Fruit fly (Drosophila melanogaster) whole organism, embryonic: ENCODE results near the gene CG34307.

Source experiments
- Aef1 ChIP-seq: fragments of 200-800 bp; sonication (Bioruptor generic); IDR thresholded peaks from 3 replicates; pipeline ENCODE4 v1.3.6; 2022; ENCODE audit warnings: missing biosample characterization, missing genetic modification characterization
- B-H2 ChIP-seq: fragments of 200-800 bp; sonication (Bioruptor generic); optimal IDR thresholded peaks from 2 replicates; lab custom pipeline; 2018; ENCODE audit warnings: missing biosample characterization, mild to moderate bottlenecking, missing genetic modification characterization
- CG10147 ChIP-seq: fragments of 200-800 bp; sonication (Bioruptor generic); optimal IDR thresholded peaks from 2 replicates; lab custom pipeline; 2019; ENCODE audit warnings: missing biosample characterization, mild to moderate bottlenecking, missing genetic modification characterization, moderate library complexity
- CG1024 ChIP-seq: fragments of 200-800 bp; sonication (Bioruptor generic); IDR thresholded peaks from 2 replicates; pipeline ENCODE4 v1.3.6; 2022; ENCODE audit warnings: missing biosample characterization, missing genetic modification characterization
- CG10274 ChIP-seq: fragments of 200-800 bp; sonication (Bioruptor generic); optimal IDR thresholded peaks from 3 replicates; lab custom pipeline; 2017; ENCODE audit warnings: missing biosample characterization, mild to moderate bottlenecking, missing genetic modification characterization
- CG10959 ChIP-seq: fragments of 200-800 bp; sonication (Bioruptor generic); IDR thresholded peaks from 2 replicates; pipeline ENCODE4 v1.3.6; 2022; ENCODE audit warnings: missing biosample characterization, missing genetic modification characterization
- CG11093 ChIP-seq: fragments of 200-800 bp; sonication (Bioruptor generic); IDR thresholded peaks from 3 replicates; pipeline ENCODE4 v1.3.6; 2022; ENCODE audit warnings: missing biosample characterization, missing genetic modification characterization
- CG11247 ChIP-seq: fragments of 200-800 bp; sonication (Bioruptor generic); IDR thresholded peaks from 2 replicates; pipeline ENCODE4 v1.3.6; 2022; ENCODE audit warnings: missing biosample characterization, missing genetic modification characterization
- CG11723 ChIP-seq: fragments of 200-800 bp; sonication (Bioruptor generic); optimal IDR thresholded peaks from 2 replicates; lab custom pipeline; 2017; ENCODE audit warnings: missing biosample characterization, mild to moderate bottlenecking, missing genetic modification characterization
- CG12071 ChIP-seq: fragments of 200-800 bp; sonication (Bioruptor generic); optimal IDR thresholded peaks from 3 replicates; lab custom pipeline; 2018; ENCODE audit warnings: missing biosample characterization, mild to moderate bottlenecking, missing genetic modification characterization
- CG12155 ChIP-seq: fragments of 200-800 bp; sonication (Bioruptor generic); optimal IDR thresholded peaks from 3 replicates; lab custom pipeline; 2016; ENCODE audit warnings: missing biosample characterization, missing genetic modification characterization
- CG13424 ChIP-seq: fragments of 200-800 bp; sonication (Bioruptor generic); optimal IDR thresholded peaks from 2 replicates; lab custom pipeline; 2019; ENCODE audit warnings: missing biosample characterization, mild to moderate bottlenecking, missing genetic modification characterization, moderate library complexity
- CG1792 ChIP-seq: fragments of 200-800 bp; sonication (Bioruptor generic); optimal IDR thresholded peaks from 2 replicates; lab custom pipeline; 2016; ENCODE audit warnings: missing biosample characterization, missing genetic modification characterization
- CG18262 ChIP-seq: fragments of 200-800 bp; optimal IDR thresholded peaks from 3 replicates; lab custom pipeline; 2019; ENCODE audit warnings: missing biosample characterization, mild to moderate bottlenecking, missing genetic modification characterization, moderate library complexity
- CG18599 ChIP-seq: fragments of 200-800 bp; sonication (Bioruptor generic); optimal IDR thresholded peaks from 3 replicates; lab custom pipeline; 2017; ENCODE audit warnings: missing biosample characterization, missing genetic modification characterization, mild to moderate bottlenecking, moderate library complexity, missing genetic modification reagents
- CG2199 ChIP-seq: fragments of 200-800 bp; sonication (Bioruptor generic); IDR thresholded peaks from 3 replicates; pipeline ENCODE4 v1.3.6; 2022; ENCODE audit warnings: missing biosample characterization, missing genetic modification characterization
- CG32532 ChIP-seq: fragments of 200-800 bp; sonication (Bioruptor generic); IDR thresholded peaks from 2 replicates; pipeline ENCODE4 v1.3.6; 2022; ENCODE audit warnings: missing biosample characterization, missing genetic modification characterization
- CG34422 ChIP-seq: fragments of 200-800 bp; sonication (Bioruptor generic); IDR thresholded peaks from 3 replicates; pipeline ENCODE4 v1.3.6; 2022; ENCODE audit warnings: missing biosample characterization, missing genetic modification characterization
- CG3838 ChIP-seq: fragments of 200-800 bp; sonication (Bioruptor generic); optimal IDR thresholded peaks from 3 replicates; lab custom pipeline; 2016; ENCODE audit warnings: missing biosample characterization, missing genetic modification characterization
- CG4424 ChIP-seq: fragments of 200-800 bp; sonication (Bioruptor generic); optimal IDR thresholded peaks from 3 replicates; lab custom pipeline; 2016; ENCODE audit warnings: missing biosample characterization, missing genetic modification characterization
- CG4730 ChIP-seq: fragments of 200-800 bp; sonication (Bioruptor generic); IDR thresholded peaks from 2 replicates; pipeline ENCODE4 v1.3.6; 2022; ENCODE audit warnings: missing biosample characterization, missing genetic modification characterization
- CG9727 ChIP-seq: fragments of 200-800 bp; sonication (Bioruptor generic); optimal IDR thresholded peaks from 3 replicates; lab custom pipeline; 2017; ENCODE audit warnings: missing biosample characterization, mild to moderate bottlenecking, missing genetic modification characterization
- CG9932 ChIP-seq: fragments of 200-800 bp; sonication (Bioruptor generic); IDR thresholded peaks from 2 replicates; pipeline ENCODE4 v1.3.6; 2022; ENCODE audit warnings: missing biosample characterization, missing genetic modification characterization
- CTCF ChIP-seq: fragments of 200-800 bp; sonication (Bioruptor generic); optimal IDR thresholded peaks from 2 replicates; lab custom pipeline; 2017; ENCODE audit warnings: missing biosample characterization, mild to moderate bottlenecking, missing genetic modification characterization, moderate library complexity
- Deaf1 ChIP-seq: fragments of 200-800 bp; optimal IDR thresholded peaks from 3 replicates; lab custom pipeline; 2019; ENCODE audit warnings: missing biosample characterization, mild to moderate bottlenecking, missing genetic modification characterization, moderate library complexity
- Fer2 ChIP-seq: fragments of 200-800 bp; sonication (Bioruptor generic); optimal IDR thresholded peaks from 2 replicates; lab custom pipeline; 2018; ENCODE audit warnings: missing biosample characterization, mild to moderate bottlenecking, missing genetic modification characterization, moderate library complexity
- Fer3 ChIP-seq: fragments of 200-800 bp; sonication (Bioruptor generic); optimal IDR thresholded peaks from 2 replicates; lab custom pipeline; 2018; ENCODE audit warnings: missing biosample characterization, mild to moderate bottlenecking, missing genetic modification characterization, moderate library complexity
- Gug ChIP-seq: fragments of 200-800 bp; sonication (Bioruptor generic); IDR thresholded peaks from 4 replicates; pipeline ENCODE4 v1.3.6; 2022; ENCODE audit warnings: missing biosample characterization, missing genetic modification characterization
- HLH3B ChIP-seq: fragments of 200-800 bp; sonication (Bioruptor generic); IDR thresholded peaks from 2 replicates; pipeline ENCODE4 v1.3.6; 2022; ENCODE audit warnings: missing biosample characterization, missing genetic modification characterization
- Hmr ChIP-seq: fragments of 200-800 bp; sonication (Bioruptor generic); optimal IDR thresholded peaks from 3 replicates; lab custom pipeline; 2017; ENCODE audit warnings: mild to moderate bottlenecking, missing biosample characterization, missing genetic modification reagents, missing genetic modification characterization
- Myb ChIP-seq: fragments of 200-800 bp; sonication (Bioruptor generic); optimal IDR thresholded peaks from 2 replicates; lab custom pipeline; 2016; ENCODE audit warnings: missing biosample characterization, missing genetic modification characterization
- Oli ChIP-seq: fragments of 200-800 bp; sonication (Bioruptor generic); optimal IDR thresholded peaks from 2 replicates; lab custom pipeline; 2018; ENCODE audit warnings: missing biosample characterization, mild to moderate bottlenecking, missing genetic modification characterization, moderate library complexity
- Six4 ChIP-seq: fragments of 200-800 bp; sonication (Bioruptor generic); optimal IDR thresholded peaks from 2 replicates; lab custom pipeline; 2016; ENCODE audit warnings: missing biosample characterization, missing genetic modification characterization
- ap ChIP-seq: fragments of 200-800 bp; sonication (Bioruptor generic); IDR thresholded peaks from 2 replicates; pipeline ENCODE4 v1.3.6; 2022; ENCODE audit warnings: missing biosample characterization, missing genetic modification characterization
- bigmax ChIP-seq: fragments of 200-800 bp; sonication (Bioruptor generic); optimal IDR thresholded peaks from 2 replicates; lab custom pipeline; 2018; ENCODE audit warnings: missing biosample characterization, mild to moderate bottlenecking, missing genetic modification characterization
- chif ChIP-seq, 2 experiments: fragments of 200-800 bp; sonication (Bioruptor generic); optimal IDR thresholded peaks; 3 replicates each; lab custom pipeline; 2016; ENCODE audit warnings: missing biosample characterization in 2 of 2, missing genetic modification characterization in 2 of 2
- croc ChIP-seq: fragments of 200-800 bp; sonication (Bioruptor generic); conservative IDR thresholded peaks from 3 replicates; pipeline ENCODE4 v1.3.6; 2022; ENCODE audit warnings: missing biosample characterization, missing genetic modification characterization
- crol ChIP-seq: fragments of 200-800 bp; sonication (Bioruptor generic); IDR thresholded peaks from 2 replicates; pipeline ENCODE4 v1.3.6; 2022; ENCODE audit warnings: missing biosample characterization, missing genetic modification characterization
- ewg ChIP-seq: fragments of 200-800 bp; sonication (Bioruptor generic); optimal IDR thresholded peaks from 3 replicates; lab custom pipeline; 2017; ENCODE audit warnings: mild to moderate bottlenecking, missing biosample characterization, missing genetic modification reagents, missing genetic modification characterization
- gce ChIP-seq: fragments of 200-800 bp; sonication (Bioruptor generic); IDR thresholded peaks from 3 replicates; pipeline ENCODE4 v1.3.6; 2022; ENCODE audit warnings: missing biosample characterization, missing genetic modification characterization
- hkb ChIP-seq, 2 experiments: fragments of 200-800 bp in 1 of 2; fragments of >200 bp in 1 of 2; sonication (Bioruptor generic) in 1 of 2; IDR thresholded peaks in 1 of 2; optimal IDR thresholded peaks in 1 of 2; 2 replicates each; pipeline versions ENCODE4 v1.3.6 to Lab custom; 2017 to 2022; ENCODE audit warnings: missing biosample characterization in 1 of 2, missing genetic modification characterization in 1 of 2
- ken ChIP-seq: fragments of 200-800 bp; sonication (Bioruptor generic); IDR thresholded peaks from 3 replicates; pipeline ENCODE4 v1.3.6; 2022; ENCODE audit warnings: missing biosample characterization, missing genetic modification characterization
- lab ChIP-seq: fragments of 200-800 bp; sonication (Bioruptor generic); optimal IDR thresholded peaks from 3 replicates; lab custom pipeline; 2017; ENCODE audit warnings: missing biosample characterization, missing genetic modification characterization, mild to moderate bottlenecking, moderate library complexity, missing genetic modification reagents
- lmd ChIP-seq: fragments of 200-800 bp; sonication (Bioruptor generic); IDR thresholded peaks from 2 replicates; pipeline ENCODE4 v1.3.6; 2022; ENCODE audit warnings: missing biosample characterization, missing genetic modification characterization
- salm ChIP-seq: fragments of 200-800 bp; sonication (Bioruptor generic); optimal IDR thresholded peaks from 2 replicates; lab custom pipeline; 2018; ENCODE audit warnings: missing biosample characterization, mild to moderate bottlenecking, missing genetic modification characterization
- seq ChIP-seq: fragments of 200-800 bp; sonication (Bioruptor generic); IDR thresholded peaks from 2 replicates; pipeline ENCODE4 v1.3.6; 2022; ENCODE audit warnings: missing biosample characterization, missing genetic modification characterization
- stc ChIP-seq: fragments of 200-800 bp; sonication (Bioruptor generic); IDR thresholded peaks from 2 replicates; pipeline ENCODE4 v1.3.6; 2022; ENCODE audit warnings: missing biosample characterization, missing genetic modification characterization
- tio ChIP-seq: fragments of 200-800 bp; sonication (Bioruptor generic); optimal IDR thresholded peaks from 2 replicates; lab custom pipeline; 2017; ENCODE audit warnings: missing biosample characterization, missing genetic modification characterization, inconsistent platforms
- unc-4 ChIP-seq: fragments of 200-800 bp; sonication (Bioruptor generic); IDR thresholded peaks from 2 replicates; pipeline ENCODE4 v1.3.6; 2022; ENCODE audit warnings: missing biosample characterization, missing genetic modification characterization; ENCODE audit not compliant: partially characterized antibody
- zen2 ChIP-seq: fragments of 200-800 bp; sonication (Bioruptor generic); IDR thresholded peaks from 3 replicates; pipeline ENCODE4 v1.3.6; 2022; ENCODE audit warnings: missing biosample characterization, missing genetic modification characterization; ENCODE audit not compliant: partially characterized antibody
- zf30C ChIP-seq: fragments of 200-800 bp; sonication (Bioruptor generic); optimal IDR thresholded peaks from 3 replicates; lab custom pipeline; 2018; ENCODE audit warnings: missing biosample characterization, mild to moderate bottlenecking, missing genetic modification characterization

The CG34307 gene

DNA sequence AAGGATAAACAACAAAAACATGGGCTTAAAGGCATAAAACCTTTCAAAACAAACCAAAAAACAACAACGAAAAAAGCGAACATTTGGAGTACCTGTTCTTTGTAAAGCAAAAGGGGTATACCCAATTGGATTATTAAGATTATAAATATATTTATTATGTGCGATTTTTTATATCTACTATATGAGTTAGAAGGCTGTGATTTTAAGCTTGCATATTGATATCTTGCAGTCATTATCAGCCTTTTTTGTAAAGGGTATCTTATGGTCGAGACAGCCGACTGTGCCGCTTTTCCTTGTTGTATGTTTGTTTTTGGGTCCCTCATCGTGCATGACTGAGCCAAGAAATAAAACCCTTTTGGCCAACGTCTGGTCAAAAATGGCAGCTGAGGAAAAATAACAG, 24.7 kb upstream of the CG34307 start (continued):
- TF ChIP-seq CG10147 (GFP tag; lab: Kevin White, UChicago) = peak; percentile 25
- TF ChIP-seq ken (GFP tag; lab: Robert Waterston, UW) = peak; percentile 46; the same call in 1 of the 3 replicates
- TF ChIP-seq Six4 (GFP tag; lab: Kevin White, UChicago) = peak; percentile 6
- peak; percentile 41; the same call in 1 of the 2 replicates for TF ChIP-seq seq (GFP tag; lab: Robert Waterston, UW)
- no peak for TF ChIP-seq CG11723 (GFP tag; lab: Kevin White, UChicago)
- TF ChIP-seq CG12071 (GFP tag; lab: Kevin White, UChicago) = peak; percentile 0
- no peak for TF ChIP-seq bigmax
- TF ChIP-seq CG32532 = peak; percentile 75
- TF ChIP-seq zf30C (GFP tag; lab: Kevin White, UChicago) = no peak
- peak; percentile 53 for TF ChIP-seq CG4730 (GFP tag; lab: Robert Waterston, UW)
- TF ChIP-seq CG10959 (GFP tag; lab: Robert Waterston, UW) = peak; percentile 28; the same call in 1 of the 2 replicates
- TF ChIP-seq lmd (GFP tag; lab: Robert Waterston, UW) = peak; percentile 49
- peak; percentile 30 for TF ChIP-seq Oli (tag; lab: Kevin White, UChicago)
- TF ChIP-seq CG34422 (GFP tag; lab: Robert Waterston, UW) = peak; percentile 48; the same call in 1 of the 3 replicates
- TF ChIP-seq CG18599 = peak; percentile 80
- no peak for TF ChIP-seq salm (tag; lab: Kevin White, UChicago)
- peak; percentile 24 for TF ChIP-seq CG13424 (tag; lab: Kevin White, UChicago)
- TF ChIP-seq B-H2 = no peak
- no peak for TF ChIP-seq CG12155 (GFP tag; lab: Kevin White, UChicago)
- peak; percentile 42 for TF ChIP-seq Fer3
- no peak for TF ChIP-seq stc (GFP tag; lab: Robert Waterston, UW)
- TF ChIP-seq CG9932 = peak; percentile 46; the same call in 1 of the 2 replicates
- TF ChIP-seq CG4424 (GFP tag; lab: Kevin White, UChicago) = peak; percentile 66
- TF ChIP-seq CG1024 (GFP tag; lab: Robert Waterston, UW) = peak; percentile 37; the same call in 1 of the 2 replicates
- peak; percentile 48 for TF ChIP-seq CG18262 (tag; lab: Kevin White, UChicago)
- no peak for TF ChIP-seq unc-4
- TF ChIP-seq hkb (optimal IDR thresholded peaks at IDR 0.05; lab: Kevin White, UChicago) = no peak
- TF ChIP-seq hkb (GFP tag; IDR thresholded peaks at IDR 0.05; lab: Robert Waterston, UW) = peak; percentile 44; the same call in 1 of the 2 replicates
- TF ChIP-seq tio (GFP tag; lab: Kevin White, UChicago) = no peak
- TF ChIP-seq Myb (GFP tag; lab: Kevin White, UChicago) = no peak
- peak; percentile 76 for TF ChIP-seq lab
- TF ChIP-seq CG2199 (GFP tag; lab: Robert Waterston, UW) = no peak
- TF ChIP-seq CG11093 = 0 out of 3 replicates have a peak, but pooled peaks have one; percentile 24
- no peak for TF ChIP-seq zen2 (GFP tag; lab: Robert Waterston, UW)
- no peak for TF ChIP-seq CG1792 (GFP tag; lab: Kevin White, UChicago)
- no peak for TF ChIP-seq CG11247
- no peak for TF ChIP-seq Aef1 (GFP tag; lab: Robert Waterston, UW)
- TF ChIP-seq chif (GFP tag; optimal IDR thresholded peaks at IDR 0.05; lab: Kevin White, UChicago) = no peak
- TF ChIP-seq Deaf1 (tag; lab: Kevin White, UChicago) = peak; percentile 1
- TF ChIP-seq ewg = no peak
- TF ChIP-seq CG10274 (GFP tag; lab: Kevin White, UChicago) = no peak
- 0 out of 4 replicates have a peak, but pooled peaks have one; percentile 25 for TF ChIP-seq Gug (GFP tag; lab: Robert Waterston, UW)
- no peak for TF ChIP-seq crol (GFP tag; lab: Robert Waterston, UW)
- TF ChIP-seq CTCF (GFP tag; lab: Kevin White, UChicago) = no peak
- no peak for TF ChIP-seq CG3838 (GFP tag; lab: Kevin White, UChicago)
- no peak for TF ChIP-seq Fer2
- TF ChIP-seq gce (GFP tag; lab: Robert Waterston, UW) = no peak
- peak; percentile 54 for TF ChIP-seq CG9727 (GFP tag; lab: Kevin White, UChicago)
- 0 out of 2 replicates have a peak, but pooled peaks have one; percentile 12 for TF ChIP-seq ap
- TF ChIP-seq croc (GFP tag; lab: Robert Waterston, UW) = no peak
- peak; percentile 56; the same call in 1 of the 2 replicates for TF ChIP-seq HLH3B (GFP tag; lab: Robert Waterston, UW)
- peak; percentile 62 for TF ChIP-seq Hmr (GFP tag; lab: Kevin White, UChicago)
